Fruit fly (Drosophila melanogaster): ENCODE measurements around the gene SkpA.

Gene SkpA

DNA sequence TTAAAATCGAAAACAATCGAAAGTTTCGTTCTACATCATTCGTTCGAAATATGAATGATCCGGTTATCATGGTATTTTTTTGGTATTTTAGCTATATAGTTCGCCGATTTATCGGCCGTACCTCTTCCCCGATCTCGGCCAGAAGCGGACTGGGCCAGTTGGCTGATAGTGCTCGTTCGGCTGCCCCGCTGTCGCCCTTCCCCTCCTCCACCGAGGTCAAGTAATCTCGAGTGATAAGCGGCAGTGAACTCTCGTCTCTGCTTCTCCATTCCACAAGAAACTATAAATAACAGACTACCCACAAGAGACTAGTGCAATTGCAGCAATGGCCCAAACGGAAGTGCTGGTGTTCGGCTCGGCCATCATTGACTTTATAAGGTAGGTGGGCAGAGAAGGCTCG, 32.6 kb upstream of the SkpA start, which contains the start of gene CG13369:
TSS of gene CG13369 (plus strand) at position 112 of the 400 bp plus-strand sequence.
- TF ChIP-seq Rel (GFP tag; optimal IDR thresholded peaks at IDR 0.05) (no peak), Rel (tag; optimal IDR thresholded peaks at IDR 0.05) (no peak), pan (optimal IDR thresholded peaks at IDR 0.05) (no peak), Sp1 (GFP tag; optimal IDR thresholded peaks at IDR 0.05) (no peak), N (GFP tag; optimal IDR thresholded peaks at IDR 0.05) (no peak), rgr (GFP tag; optimal IDR thresholded peaks at IDR 0.05) (no peak), Dfd (GFP tag; optimal IDR thresholded peaks at IDR 0.05) (no peak), Dif (GFP tag; optimal IDR thresholded peaks at IDR 0.05; ENCODE audit: partially characterized antibody) (no peak), usp (GFP tag; optimal IDR thresholded peaks at IDR 0.05) (no peak), CG32264 (GFP tag; optimal IDR thresholded peaks at IDR 0.05) (no peak), CG9705 (GFP tag; optimal IDR thresholded peaks at IDR 0.05) (no peak), jim (GFP tag; optimal IDR thresholded peaks at IDR 0.05) (no peak), sage (GFP tag; optimal IDR thresholded peaks at IDR 0.05) (no peak), dl (GFP tag; optimal IDR thresholded peaks at IDR 0.05; ENCODE audit: insufficient read depth in 1 of 2, partially characterized antibody in 2 of 2) (no peak), fru (GFP tag; optimal IDR thresholded peaks at IDR 0.05) (no peak), Hr78 (GFP tag; optimal IDR thresholded peaks at IDR 0.05) (no peak), Jra (GFP tag; optimal IDR thresholded peaks at IDR 0.05) (no peak), Mio (GFP tag; optimal IDR thresholded peaks at IDR 0.05) (no peak)

DNA sequence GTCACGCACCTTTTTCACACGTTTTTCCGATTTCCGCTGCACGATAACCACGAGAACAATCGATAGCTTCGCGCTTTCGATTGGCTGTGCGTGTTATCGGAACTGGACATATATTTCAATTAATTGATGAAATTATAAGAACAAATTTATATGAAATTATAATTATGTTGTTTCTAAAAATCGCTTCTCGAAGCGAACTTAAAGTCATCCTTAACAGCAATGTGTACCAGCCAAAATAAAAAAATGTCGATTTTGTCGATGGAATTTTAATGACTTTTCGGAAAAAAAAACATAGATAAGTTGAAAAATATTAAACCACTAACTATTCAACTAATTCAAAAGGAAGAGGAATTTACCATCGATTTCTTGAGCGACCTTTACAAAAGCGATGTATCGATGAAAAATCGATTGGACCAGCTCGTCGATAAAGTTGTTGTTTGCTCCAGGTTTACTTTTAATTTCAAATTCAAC, 30.7 kb upstream of the SkpA start, which contains the start of the genes CG13364 and Hinfp:
TSS of gene CG13364 (minus strand) at position 47 of the 471 bp plus-strand sequence.
TSS of gene Hinfp (plus strand) at position 386 of the 471 bp plus-strand sequence.
- peak; percentile 13 for TF ChIP-seq Sp1 (GFP tag; optimal IDR thresholded peaks at IDR 0.05)
- no peak for TF ChIP-seq br (GFP tag; optimal IDR thresholded peaks at IDR 0.05)

DNA sequence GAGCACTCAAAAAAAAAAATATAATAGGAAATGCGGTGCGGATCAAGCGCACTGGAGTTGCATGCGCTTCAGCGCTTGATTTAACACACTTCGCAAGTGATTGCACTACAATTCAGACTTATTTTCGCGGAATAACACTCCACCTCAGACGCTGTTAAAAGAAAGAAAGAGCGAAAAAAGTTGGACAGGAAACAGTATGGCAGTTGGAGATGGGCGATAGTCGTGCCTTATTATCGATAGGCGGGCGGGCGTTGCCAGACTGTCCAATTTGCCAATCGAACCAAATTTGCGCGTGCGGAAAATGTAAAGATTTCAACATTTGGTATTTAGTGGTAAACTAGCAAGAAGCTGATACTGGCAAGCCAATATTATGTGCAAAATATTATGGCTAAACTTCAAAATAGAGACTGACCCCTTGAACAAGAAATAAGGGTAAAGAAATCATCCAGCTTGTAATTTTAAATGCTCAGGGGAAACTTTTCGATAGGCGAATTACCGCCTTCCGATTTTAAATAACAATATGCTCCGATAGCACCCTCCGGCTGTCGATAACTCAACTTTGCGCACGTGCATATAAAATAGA, 26.6 kb upstream of the SkpA start, which contains the start of the genes RpL36 and Mybbp1A:
TSS of gene RpL36 (minus strand) at position 245 of the 583 bp plus-strand sequence.
TSS of gene Mybbp1A (plus strand) at position 535 of the 583 bp plus-strand sequence.
- TF ChIP-seq psq (GFP tag; optimal IDR thresholded peaks at IDR 0.05) (peak; percentile 29), Hr83 (GFP tag; optimal IDR thresholded peaks at IDR 0.05; ENCODE audit: poor library complexity, severe bottlenecking) (peak; percentile 76), rgr (GFP tag; optimal IDR thresholded peaks at IDR 0.05) (peak; percentile 82), Myc (optimal IDR thresholded peaks at IDR 0.05) (peak; percentile 30), fru (GFP tag; optimal IDR thresholded peaks at IDR 0.05) (peak; percentile 66), dsf (GFP tag; optimal IDR thresholded peaks at IDR 0.05; ENCODE audit: borderline replicate concordance) (peak; percentile 53), Sp1 (GFP tag; optimal IDR thresholded peaks at IDR 0.05) (peak; percentile 79), foxo (GFP tag; optimal IDR thresholded peaks at IDR 0.05) (peak in 1 of 2 experiments; percentile 64), CrebA (GFP tag; optimal IDR thresholded peaks at IDR 0.05; ENCODE audit: borderline replicate concordance) (no peak), usp (GFP tag; optimal IDR thresholded peaks at IDR 0.05) (no peak), OdsH (GFP tag; optimal IDR thresholded peaks at IDR 0.05) (peak; percentile 69), GATAd (GFP tag; optimal IDR thresholded peaks at IDR 0.05) (no peak), br (GFP tag; optimal IDR thresholded peaks at IDR 0.05) (peak; percentile 70), Jra (GFP tag; optimal IDR thresholded peaks at IDR 0.05) (peak; percentile 66), Hr78 (GFP tag; optimal IDR thresholded peaks at IDR 0.05) (no peak), Dif (GFP tag; optimal IDR thresholded peaks at IDR 0.05; ENCODE audit: partially characterized antibody) (peak; percentile 20), h (GFP tag; optimal IDR thresholded peaks at IDR 0.05) (peak; percentile 71), Mio (GFP tag; optimal IDR thresholded peaks at IDR 0.05) (peak; percentile 59), Vsx2 (GFP tag; optimal IDR thresholded peaks at IDR 0.05; ENCODE audit: partially characterized antibody) (no peak), Hnf4 (GFP tag; optimal IDR thresholded peaks at IDR 0.05) (no peak), sv (GFP tag; optimal IDR thresholded peaks at IDR 0.05) (peak; percentile 75), N (GFP tag; optimal IDR thresholded peaks at IDR 0.05) (no peak), CG9705 (GFP tag; optimal IDR thresholded peaks at IDR 0.05) (peak; percentile 68), Dfd (GFP tag; optimal IDR thresholded peaks at IDR 0.05) (no peak), jim (GFP tag; optimal IDR thresholded peaks at IDR 0.05) (no peak), dmrt93B (GFP tag; optimal IDR thresholded peaks at IDR 0.05) (peak; percentile 79), ey (GFP tag; optimal IDR thresholded peaks at IDR 0.05) (peak; percentile 43), HLH106 (tag; optimal IDR thresholded peaks at IDR 0.05) (peak; percentile 60)
